Worm (Caenorhabditis elegans) whole organism, L4/young adult: ENCODE results near the gene fmo-5.

Experiments
- dao-5 ChIP-seq: sonication (generic microtip); optimal IDR thresholded peaks from 2 replicates; lab custom pipeline; 2016; ENCODE audit warnings: missing genotype, missing genetic modification characterization, moderate library complexity, missing compliant biosample characterization
- him-1 ChIP-seq: sonication (generic microtip); optimal IDR thresholded peaks from 2 replicates; lab custom pipeline; 2016; ENCODE audit warnings: missing genotype, missing genetic modification reagents, missing genetic modification characterization, missing compliant biosample characterization

DNA sequence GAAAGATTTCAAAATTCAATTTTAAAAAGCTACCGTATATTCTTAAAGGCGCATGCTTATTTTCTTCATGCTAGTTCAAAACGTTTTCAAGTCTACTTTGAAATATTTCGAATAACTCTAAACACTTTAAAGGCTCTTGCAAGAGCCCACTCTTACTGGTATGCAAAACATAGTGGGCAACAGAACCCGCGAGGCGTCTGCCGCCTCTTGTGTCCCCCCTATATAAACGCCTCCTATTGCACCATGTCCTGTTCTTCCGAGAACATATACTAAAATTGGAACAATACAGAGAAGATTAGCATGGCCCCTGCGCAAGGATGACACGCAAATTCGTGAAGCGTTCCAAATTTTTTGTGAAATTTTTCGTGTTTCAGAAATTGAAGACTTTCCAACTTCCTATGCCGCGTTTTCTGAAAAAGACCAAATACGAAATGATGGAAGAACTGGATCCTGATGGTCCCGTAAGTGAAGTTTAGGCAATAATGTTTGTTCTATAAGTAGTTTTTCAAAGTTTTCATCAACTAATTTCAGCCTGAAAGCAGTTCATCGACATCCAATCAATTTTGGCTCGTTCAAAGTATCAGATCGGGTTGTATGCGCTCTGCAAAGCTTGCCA lies 44.5 kb downstream of the fmo-5 start:
- TF ChIP-seq him-1 (tag; lab: Kevin White, UChicago) = no peak
- no peak for TF ChIP-seq dao-5 (tag; lab: Kevin White, UChicago)
